Worm (Caenorhabditis elegans) whole organism, mixed stage, embryonic: ENCODE measurements around the gene kel-8.

ENCODE experiments used
- ceh-39 ChIP-seq: fragments of 150-350 bp; optimal IDR thresholded peaks from 2 replicates; lab custom pipeline; 2014; ENCODE audit warnings: missing biosample characterization, missing genetic modification characterization
- drap-1 ChIP-seq: fragments of 200-800 bp; sonication (Bioruptor generic); optimal IDR thresholded peaks from 3 replicates; lab custom pipeline; 2018; ENCODE audit warnings: mild to moderate bottlenecking, missing genetic modification characterization, missing compliant biosample characterization
- elt-1 ChIP-seq: sonication (generic microtip); optimal IDR thresholded peaks from 2 replicates; lab custom pipeline; 2017; ENCODE audit warnings: missing genetic modification characterization, mild to moderate bottlenecking, missing compliant biosample characterization, antibody characterized with exemption, moderate library complexity, borderline replicate concordance; ENCODE audit not compliant: insufficient read depth
- ham-2 ChIP-seq: fragments of 200-800 bp; sonication (Bioruptor generic); optimal IDR thresholded peaks from 2 replicates; lab custom pipeline; 2018; ENCODE audit warnings: mild to moderate bottlenecking, missing genetic modification characterization, missing compliant biosample characterization
- lin-13 ChIP-seq: fragments of 150-350 bp; optimal IDR thresholded peaks from 2 replicates; lab custom pipeline; 2014; ENCODE audit warnings: missing biosample characterization, missing genetic modification characterization
- nhr-12 ChIP-seq: fragments of 150-350 bp; optimal IDR thresholded peaks from 2 replicates; lab custom pipeline; 2014; ENCODE audit warnings: missing biosample characterization, missing genetic modification characterization
- nhr-237 ChIP-seq: fragments of 150-350 bp; optimal IDR thresholded peaks from 2 replicates; lab custom pipeline; 2014; ENCODE audit warnings: missing biosample characterization, missing genetic modification characterization
- nhr-76 ChIP-seq: sonication (generic microtip); optimal IDR thresholded peaks from 2 replicates; lab custom pipeline; 2017; ENCODE audit warnings: missing biosample characterization, missing genetic modification characterization
- pha-4 ChIP-seq: fragments of 150-350 bp; optimal IDR thresholded peaks from 2 replicates; lab custom pipeline; 2018; ENCODE audit warnings: missing biosample characterization, missing genetic modification reagents, missing genetic modification characterization
- sem-2 ChIP-seq: fragments of 200-800 bp; sonication (Bioruptor generic); optimal IDR thresholded peaks from 2 replicates; lab custom pipeline; 2018; ENCODE audit warnings: mild to moderate bottlenecking, missing genetic modification characterization, missing compliant biosample characterization
- unc-120 ChIP-seq: sonication (generic microtip); optimal IDR thresholded peaks from 2 replicates; lab custom pipeline; 2017; ENCODE audit warnings: missing genetic modification characterization, missing compliant biosample characterization; ENCODE audit not compliant: poor library complexity, severe bottlenecking
- unc-39 ChIP-seq: fragments of 150-350 bp; optimal IDR thresholded peaks from 2 replicates; lab custom pipeline; 2014; ENCODE audit warnings: missing biosample characterization, missing genetic modification characterization
- unc-62 ChIP-seq: fragments of 150-350 bp; optimal IDR thresholded peaks from 2 replicates; lab custom pipeline; 2014; ENCODE audit warnings: missing biosample characterization, missing genetic modification reagents, missing genetic modification characterization
- zip-8 ChIP-seq: fragments of 150-350 bp; optimal IDR thresholded peaks from 2 replicates; lab custom pipeline; 2014; ENCODE audit warnings: missing biosample characterization, missing genetic modification characterization

ce11 chrV:2652557-2653133, 18.6 kb upstream of the kel-8 start, which contains the start of the genes W02H5.8 and angl-1:
- TF ChIP-seq lin-13 (no peak), sem-2 (GFP tag; lab: Kevin White, UChicago) (no peak), elt-1 (tag; lab: Kevin White, UChicago) (no peak), unc-39 (tag; lab: Kevin White, UChicago) (no peak), unc-120 (no peak), nhr-76 (tag; lab: Kevin White, UChicago) (no peak), drap-1 (GFP tag; lab: Kevin White, UChicago) (no peak), zip-8 (tag; lab: Kevin White, UChicago) (no peak), ham-2 (no peak), nhr-237 (tag; lab: Kevin White, UChicago) (no peak), unc-62 (GFP tag; lab: Kevin White, UChicago) (no peak), nhr-12 (tag; lab: Kevin White, UChicago) (no peak), ceh-39 (tag; lab: Kevin White, UChicago) (no peak), pha-4 (tag; lab: Kevin White, UChicago) (no peak)
